Fruit fly (Drosophila melanogaster): Measurements from ENCODE around the gene sty.

sty gene

DNA sequence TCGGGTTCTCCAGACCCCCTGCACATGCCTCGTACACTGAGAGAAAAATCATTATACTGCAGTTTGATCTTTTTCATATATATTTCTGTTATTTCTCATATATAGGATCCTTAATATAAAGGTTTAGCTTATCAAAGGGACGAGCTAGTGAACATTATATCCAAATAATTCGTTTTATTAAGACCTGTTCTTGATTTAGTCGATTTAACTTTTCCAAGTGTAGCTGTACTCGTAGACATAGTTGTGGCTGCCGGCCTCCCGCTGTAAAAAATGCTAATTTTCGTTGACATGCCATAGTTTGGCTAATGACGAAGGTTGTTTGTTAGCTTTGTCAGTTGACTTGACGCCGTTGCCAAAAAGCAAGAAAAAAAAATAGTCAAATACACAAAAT lies 42.3 kb downstream of the sty start (continued):
- TF ChIP-seq CG6683 (GFP tag; optimal IDR thresholded peaks at IDR 0.05) (peak; percentile 59), stc (GFP tag; IDR thresholded peaks at IDR 0.05) (peak; percentile 79), dm (GFP tag; optimal IDR thresholded peaks at IDR 0.05) (peak; percentile 33), BtbVII (GFP tag; optimal IDR thresholded peaks at IDR 0.05) (peak; percentile 81), CG4617 (GFP tag; optimal IDR thresholded peaks at IDR 0.05; ENCODE audit: borderline replicate concordance) (peak; percentile 40), ranshi (GFP tag; IDR thresholded peaks at IDR 0.05) (peak; percentile 81), ttk (GFP tag; IDR thresholded peaks at IDR 0.05) (peak; percentile 77), CG15514 (GFP tag; optimal IDR thresholded peaks at IDR 0.05) (peak; percentile 71), seq (GFP tag; IDR thresholded peaks at IDR 0.05) (peak; percentile 76), CG17186 (GFP tag; optimal IDR thresholded peaks at IDR 0.05) (peak; percentile 4), CG2875 (GFP tag; optimal IDR thresholded peaks at IDR 0.05) (peak; percentile 70), lbe (GFP tag; optimal IDR thresholded peaks at IDR 0.05) (no peak), CG10959 (GFP tag; IDR thresholded peaks at IDR 0.05) (peak; percentile 81), CrebB (tag; optimal IDR thresholded peaks at IDR 0.05) (peak; percentile 88), CoRest (tag; optimal IDR thresholded peaks at IDR 0.05) (peak; percentile 89), CG9876 (GFP tag; optimal IDR thresholded peaks at IDR 0.05) (peak; percentile 35), CG6254 (GFP tag; optimal IDR thresholded peaks at IDR 0.05) (peak; percentile 76), ham (GFP tag; IDR thresholded peaks at IDR 0.05) (no peak), repo (GFP tag; optimal IDR thresholded peaks at IDR 0.05) (peak; percentile 65), GATAe (GFP tag; conservative IDR thresholded peaks at IDR 0.05) (0 out of 2 replicates have a peak, but pooled peaks have one; percentile 21), jumu (GFP tag; optimal IDR thresholded peaks at IDR 0.05) (peak; percentile 82), CG17612 (GFP tag; IDR thresholded peaks at IDR 0.05) (peak; percentile 64), tup (GFP tag; optimal IDR thresholded peaks at IDR 0.05) (peak; percentile 74), slou (GFP tag; optimal IDR thresholded peaks at IDR 0.05) (peak; percentile 48), CG13424 (tag; optimal IDR thresholded peaks at IDR 0.05) (peak; percentile 86), Poxn (GFP tag; IDR thresholded peaks at IDR 0.05) (no peak; the same call in 1 of the 2 replicates), CG33557 (GFP tag; optimal IDR thresholded peaks at IDR 0.05) (peak; percentile 79), Rx (GFP tag; IDR thresholded peaks at IDR 0.05) (peak; percentile 79), sna (GFP tag; IDR thresholded peaks at IDR 0.05; ENCODE audit: partially characterized antibody) (no peak), CG12155 (GFP tag; optimal IDR thresholded peaks at IDR 0.05) (peak; percentile 83), Six4 (GFP tag; optimal IDR thresholded peaks at IDR 0.05) (peak; percentile 81), bcd (GFP tag; optimal IDR thresholded peaks at IDR 0.05) (peak; percentile 85), CG6175 (GFP tag; IDR thresholded peaks at IDR 0.05) (peak; percentile 60; the same call in 1 of the 3 replicates), Hr39 (optimal IDR thresholded peaks at IDR 0.05) (no peak), CG8290 (GFP tag; optimal IDR thresholded peaks at IDR 0.05) (peak; percentile 58), CG8290 (tag; optimal IDR thresholded peaks at IDR 0.05) (peak in 1 of 2 experiments; percentile 83), gsb (GFP tag; IDR thresholded peaks at IDR 0.05) (peak; percentile 69), sim (GFP tag; IDR thresholded peaks at IDR 0.05) (peak; percentile 75; the same call in 1 of the 2 replicates), p53 (GFP tag; optimal IDR thresholded peaks at IDR 0.05) (peak; percentile 5), ap (GFP tag; IDR thresholded peaks at IDR 0.05) (peak; percentile 57; the same call in 1 of the 2 replicates), nom (GFP tag; optimal IDR thresholded peaks at IDR 0.05) (peak; percentile 0), CG10565 (GFP tag; optimal IDR thresholded peaks at IDR 0.05) (no peak), Trl (optimal IDR thresholded peaks at IDR 0.05) (no peak), Trl (GFP tag; optimal IDR thresholded peaks at IDR 0.05) (peak; percentile 75), CG7372 (GFP tag; IDR thresholded peaks at IDR 0.05) (peak; percentile 74), fru (optimal IDR thresholded peaks at IDR 0.05) (no peak), CG14014 (GFP tag; IDR thresholded peaks at IDR 0.05) (peak; percentile 83), CG6813 (GFP tag; optimal IDR thresholded peaks at IDR 0.05) (peak; percentile 82), CG15011 (GFP tag; optimal IDR thresholded peaks at IDR 0.05) (peak; percentile 73), CG6765 (GFP tag; optimal IDR thresholded peaks at IDR 0.05) (peak; percentile 74), CG43689 (GFP tag; IDR thresholded peaks at IDR 0.05) (peak; percentile 69), bbx (GFP tag; IDR thresholded peaks at IDR 0.05; ENCODE audit: partially characterized antibody) (no peak)
